Worm (Caenorhabditis elegans) whole organism, L2 larva: ENCODE data around the gene srz-6.

Experiments used
- aly-2 ChIP-seq: fragments of 150-350 bp; optimal IDR thresholded peaks from 2 replicates; lab custom pipeline; 2014; ENCODE audit warnings: missing biosample characterization, missing genetic modification characterization
- dmd-4 ChIP-seq: sonication (generic microtip); optimal IDR thresholded peaks from 2 replicates; lab custom pipeline; 2017; ENCODE audit warnings: missing biosample characterization, missing genetic modification characterization
- lin-39 ChIP-seq: fragments of 150-350 bp; optimal IDR thresholded peaks from 2 replicates; lab custom pipeline; 2014; ENCODE audit warnings: missing biosample characterization, missing genetic modification reagents, missing genetic modification characterization
- nhr-23 ChIP-seq: fragments of 150-350 bp; optimal IDR thresholded peaks from 2 replicates; lab custom pipeline; 2014; ENCODE audit warnings: missing biosample characterization, missing genetic modification reagents, missing genetic modification characterization
- nhr-237 ChIP-seq: fragments of 150-350 bp; optimal IDR thresholded peaks from 2 replicates; lab custom pipeline; 2014; ENCODE audit warnings: missing biosample characterization, missing genetic modification characterization
- sem-4 ChIP-seq: fragments of 150-350 bp; optimal IDR thresholded peaks from 2 replicates; lab custom pipeline; 2014; ENCODE audit warnings: missing biosample characterization, missing genetic modification reagents, missing genetic modification characterization
- snpc-4 ChIP-seq: fragments of 150-350 bp; optimal IDR thresholded peaks from 2 replicates; lab custom pipeline; 2014; ENCODE audit warnings: missing biosample characterization, missing genetic modification characterization
- unc-39 ChIP-seq: fragments of 150-350 bp; optimal IDR thresholded peaks from 2 replicates; lab custom pipeline; 2014; ENCODE audit warnings: missing biosample characterization, missing genetic modification characterization
- unc-62 ChIP-seq: fragments of 150-350 bp; optimal IDR thresholded peaks from 2 replicates; lab custom pipeline; 2014; ENCODE audit warnings: missing biosample characterization, missing genetic modification reagents, missing genetic modification characterization
- ztf-11 ChIP-seq: sonication (generic microtip); optimal IDR thresholded peaks from 2 replicates; lab custom pipeline; 2017; ENCODE audit warnings: missing biosample characterization, missing genetic modification characterization

DNA sequence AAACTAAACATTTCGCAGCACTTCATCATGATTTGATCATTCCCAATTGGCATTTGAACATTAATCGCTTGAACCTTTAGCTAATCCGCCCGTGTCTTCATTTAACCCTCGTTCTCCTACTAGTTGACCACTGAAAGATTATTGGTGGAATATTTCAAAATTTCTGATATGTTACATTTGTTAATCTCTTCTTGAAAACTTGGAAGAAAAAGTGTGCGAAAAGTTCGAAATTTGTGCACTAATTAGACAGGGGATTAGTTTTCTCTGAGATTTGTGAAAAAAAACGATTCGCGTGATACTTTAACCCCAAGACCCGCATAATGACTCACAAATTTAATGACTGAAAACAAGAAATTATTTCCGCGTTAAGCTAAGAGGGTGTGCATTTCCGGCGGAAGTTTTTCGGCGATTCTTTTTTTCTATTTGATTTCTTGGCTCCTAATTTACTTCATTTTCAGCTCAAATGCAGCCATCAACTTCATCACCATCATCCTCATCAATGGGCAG is 43.3 kb downstream of the srz-6 start, which contains the start of gene nimk-1:
- TF ChIP-seq sem-4 (no peak), unc-62 (GFP tag; lab: Kevin White, UChicago) (no peak), nhr-237 (no peak), lin-39 (tag; lab: Kevin White, UChicago) (no peak), snpc-4 (tag; lab: Kevin White, UChicago) (no peak), unc-39 (tag; lab: Kevin White, UChicago) (no peak), ztf-11 (tag; lab: Kevin White, UChicago) (no peak), dmd-4 (tag; lab: Kevin White, UChicago) (no peak), aly-2 (tag; lab: Kevin White, UChicago) (no peak), nhr-23 (tag; lab: Kevin White, UChicago) (no peak)
